Fruit fly (Drosophila melanogaster) whole organism, embryonic: ENCODE results near the gene Dph5.

Experiments
- CG10209 ChIP-seq: fragments of 200-800 bp; sonication (Bioruptor generic); optimal IDR thresholded peaks from 3 replicates; lab custom pipeline; 2017; ENCODE audit warnings: missing biosample characterization, mild to moderate bottlenecking, missing genetic modification characterization, missing genetic modification reagents
- CG10366 ChIP-seq: fragments of 200-800 bp; sonication (Bioruptor generic); IDR thresholded peaks from 2 replicates; pipeline ENCODE4 v1.3.6; 2022; ENCODE audit warnings: missing biosample characterization, missing genetic modification characterization
- CG10431 ChIP-seq: fragments of 200-800 bp; sonication (Bioruptor generic); optimal IDR thresholded peaks from 3 replicates; lab custom pipeline; 2018; ENCODE audit warnings: missing biosample characterization, mild to moderate bottlenecking, missing genetic modification characterization
- CG11456 ChIP-seq: fragments of 200-800 bp; sonication (Bioruptor generic); IDR thresholded peaks from 3 replicates; pipeline ENCODE4 v1.3.6; 2022; ENCODE audit warnings: missing biosample characterization, missing genetic modification characterization
- CG11696 ChIP-seq: fragments of 200-800 bp; sonication (Bioruptor generic); IDR thresholded peaks from 2 replicates; pipeline ENCODE4 v1.3.6; 2022; ENCODE audit warnings: missing biosample characterization, missing genetic modification characterization
- CG12391 ChIP-seq: fragments of 200-800 bp; sonication (Bioruptor generic); optimal IDR thresholded peaks from 3 replicates; lab custom pipeline; 2018; ENCODE audit warnings: missing biosample characterization, mild to moderate bottlenecking, missing genetic modification characterization, moderate library complexity
- CG14050 ChIP-seq: fragments of 200-800 bp; sonication (Bioruptor generic); IDR thresholded peaks from 3 replicates; pipeline ENCODE4 v1.3.6; 2022; ENCODE audit warnings: missing biosample characterization, missing genetic modification characterization
- CG14667 ChIP-seq: fragments of 200-800 bp; sonication (Bioruptor generic); IDR thresholded peaks from 2 replicates; pipeline ENCODE4 v1.3.6; 2022; ENCODE audit warnings: missing biosample characterization, missing genetic modification characterization
- CG1529 ChIP-seq: fragments of 200-800 bp; sonication (Bioruptor generic); optimal IDR thresholded peaks from 3 replicates; lab custom pipeline; 2018; ENCODE audit warnings: missing biosample characterization, missing genetic modification characterization
- CG15514 ChIP-seq: fragments of 200-800 bp; sonication (Bioruptor generic); optimal IDR thresholded peaks from 3 replicates; lab custom pipeline; 2017; ENCODE audit warnings: missing biosample characterization, missing genetic modification characterization, mild to moderate bottlenecking, moderate library complexity, missing genetic modification reagents
- CG17328 ChIP-seq: fragments of 200-800 bp; sonication (Bioruptor generic); IDR thresholded peaks from 2 replicates; pipeline ENCODE4 v1.3.6; 2022; ENCODE audit warnings: missing biosample characterization, missing genetic modification characterization
- CG1792 ChIP-seq: fragments of 200-800 bp; sonication (Bioruptor generic); optimal IDR thresholded peaks from 2 replicates; lab custom pipeline; 2016; ENCODE audit warnings: missing biosample characterization, missing genetic modification characterization
- CG18011 ChIP-seq: fragments of 200-800 bp; sonication (Bioruptor generic); optimal IDR thresholded peaks from 2 replicates; lab custom pipeline; 2017; ENCODE audit warnings: missing biosample characterization, missing genetic modification characterization, mild to moderate bottlenecking, moderate library complexity, missing genotype
- CG2199 ChIP-seq: fragments of 200-800 bp; sonication (Bioruptor generic); IDR thresholded peaks from 3 replicates; pipeline ENCODE4 v1.3.6; 2022; ENCODE audit warnings: missing biosample characterization, missing genetic modification characterization
- CG2875 ChIP-seq: fragments of 200-800 bp; sonication (Bioruptor generic); optimal IDR thresholded peaks from 2 replicates; lab custom pipeline; 2017; ENCODE audit warnings: missing biosample characterization, mild to moderate bottlenecking, missing genetic modification characterization, missing genetic modification reagents
- CG31441 ChIP-seq: fragments of 200-800 bp; sonication (Bioruptor generic); IDR thresholded peaks from 2 replicates; pipeline ENCODE4 v1.3.6; 2022; ENCODE audit warnings: missing biosample characterization, missing genetic modification characterization
- CG3995 ChIP-seq: fragments of 200-800 bp; sonication (Bioruptor generic); optimal IDR thresholded peaks from 3 replicates; lab custom pipeline; 2016; ENCODE audit warnings: missing biosample characterization, missing genetic modification characterization
- CG6272 ChIP-seq: fragments of 200-800 bp; sonication (Bioruptor generic); IDR thresholded peaks from 2 replicates; pipeline ENCODE4 v1.3.6; 2022; ENCODE audit warnings: missing biosample characterization, missing genetic modification characterization
- CG6654 ChIP-seq: fragments of 200-800 bp; sonication (Bioruptor generic); optimal IDR thresholded peaks from 2 replicates; lab custom pipeline; 2017; ENCODE audit warnings: missing biosample characterization, mild to moderate bottlenecking, missing genetic modification characterization
- CG7372 ChIP-seq: fragments of 200-800 bp; sonication (Bioruptor generic); IDR thresholded peaks from 2 replicates; pipeline ENCODE4 v1.3.6; 2022; ENCODE audit warnings: missing biosample characterization, missing genetic modification characterization
- CG7928 ChIP-seq: fragments of 200-800 bp; sonication (Bioruptor generic); optimal IDR thresholded peaks from 2 replicates; lab custom pipeline; 2017; ENCODE audit warnings: missing biosample characterization, mild to moderate bottlenecking, missing genetic modification characterization
- CG8924 ChIP-seq: fragments of 200-800 bp; optimal IDR thresholded peaks from 3 replicates; lab custom pipeline; 2019; ENCODE audit warnings: missing biosample characterization, mild to moderate bottlenecking, missing genetic modification characterization, moderate library complexity
- CG9797 ChIP-seq: fragments of 200-800 bp; sonication (Bioruptor generic); optimal IDR thresholded peaks from 3 replicates; lab custom pipeline; 2018; ENCODE audit warnings: missing biosample characterization, mild to moderate bottlenecking, missing genetic modification characterization
- Chrac-16 ChIP-seq: fragments of 200-800 bp; sonication (Bioruptor generic); optimal IDR thresholded peaks from 3 replicates; lab custom pipeline; 2016; ENCODE audit warnings: missing biosample characterization, missing genetic modification characterization
- E2f1 ChIP-seq: fragments of 200-800 bp; sonication (Bioruptor generic); IDR thresholded peaks from 2 replicates; pipeline ENCODE4 v1.3.6; 2022; ENCODE audit warnings: missing biosample characterization, missing genetic modification characterization
- Ets65A ChIP-seq: fragments of 200-800 bp; sonication (Bioruptor generic); peaks from one replicate; lab custom pipeline; 2016; ENCODE audit warnings: missing biosample characterization, missing genetic modification characterization
- HLH4C ChIP-seq: fragments of 200-800 bp; sonication (Bioruptor generic); IDR thresholded peaks from 3 replicates; pipeline ENCODE4 v1.3.6; 2022; ENCODE audit warnings: missing biosample characterization, missing genetic modification characterization; ENCODE audit not compliant: partially characterized antibody
- Lhr ChIP-seq: fragments of 200-800 bp; sonication (Bioruptor generic); optimal IDR thresholded peaks from 3 replicates; lab custom pipeline; 2017; ENCODE audit warnings: mild to moderate bottlenecking, missing biosample characterization, missing genetic modification reagents, missing genetic modification characterization
- NC2β ChIP-seq: fragments of 200-800 bp; sonication (Bioruptor generic); optimal IDR thresholded peaks from 2 replicates; lab custom pipeline; 2016; ENCODE audit warnings: missing biosample characterization, missing genetic modification characterization
- Neu2 ChIP-seq: fragments of 200-800 bp; sonication (Bioruptor generic); optimal IDR thresholded peaks from 3 replicates; lab custom pipeline; 2016; ENCODE audit warnings: missing biosample characterization, missing genetic modification characterization, borderline replicate concordance
- Optix ChIP-seq: fragments of 200-800 bp; sonication (Bioruptor generic); IDR thresholded peaks from 3 replicates; pipeline ENCODE4 v1.3.6; 2022; ENCODE audit warnings: missing biosample characterization, missing genetic modification characterization
- Ptx1 ChIP-seq: fragments of 200-800 bp; sonication (Bioruptor generic); IDR thresholded peaks from 2 replicates; pipeline ENCODE4 v1.3.6; 2022; ENCODE audit warnings: missing biosample characterization, missing genetic modification characterization
- Side ChIP-seq: fragments of 200-800 bp; sonication (Bioruptor generic); optimal IDR thresholded peaks from 2 replicates; lab custom pipeline; 2016; ENCODE audit warnings: missing biosample characterization, missing genetic modification characterization
- Xbp1 ChIP-seq: fragments of 200-800 bp; sonication (Bioruptor generic); optimal IDR thresholded peaks from 3 replicates; lab custom pipeline; 2016; ENCODE audit warnings: missing biosample characterization, mild to moderate bottlenecking, missing genetic modification characterization
- YL-1 ChIP-seq: fragments of 200-800 bp; sonication (Bioruptor generic); optimal IDR thresholded peaks from 3 replicates; lab custom pipeline; 2017; ENCODE audit warnings: missing biosample characterization, mild to moderate bottlenecking, missing genetic modification characterization
- bsh ChIP-seq, 2 experiments: fragments of 200-800 bp; sonication (Bioruptor generic); optimal IDR thresholded peaks; 2 replicates each; lab custom pipeline; 2017 to 2018; ENCODE audit warnings: mild to moderate bottlenecking in 2 of 2, missing biosample characterization in 2 of 2, missing genetic modification characterization in 2 of 2, moderate library complexity in 1 of 2
- cas ChIP-seq: fragments of 200-800 bp; sonication (Bioruptor generic); IDR thresholded peaks from 2 replicates; pipeline ENCODE4 v1.3.6; 2022; ENCODE audit warnings: missing biosample characterization, missing genetic modification characterization
- caup ChIP-seq: fragments of 200-800 bp; sonication (Bioruptor generic); optimal IDR thresholded peaks from 3 replicates; lab custom pipeline; 2017; ENCODE audit warnings: missing biosample characterization, mild to moderate bottlenecking, missing genetic modification characterization, moderate library complexity; ENCODE audit not compliant: severe bottlenecking
- chm ChIP-seq: fragments of 200-800 bp; sonication (Bioruptor generic); IDR thresholded peaks from 2 replicates; pipeline ENCODE4 v1.3.6; 2022; ENCODE audit warnings: missing biosample characterization, missing genetic modification characterization
- dmrt99B ChIP-seq: fragments of 200-800 bp; sonication (Bioruptor generic); optimal IDR thresholded peaks from 2 replicates; lab custom pipeline; 2018; ENCODE audit warnings: missing biosample characterization, mild to moderate bottlenecking, missing genetic modification characterization, moderate library complexity
- fd96Cb ChIP-seq: fragments of 200-800 bp; sonication (Bioruptor generic); optimal IDR thresholded peaks from 2 replicates; lab custom pipeline; 2018; ENCODE audit warnings: missing biosample characterization, mild to moderate bottlenecking, missing genetic modification characterization, moderate library complexity
- gce ChIP-seq: fragments of 200-800 bp; sonication (Bioruptor generic); IDR thresholded peaks from 3 replicates; pipeline ENCODE4 v1.3.6; 2022; ENCODE audit warnings: missing biosample characterization, missing genetic modification characterization
- gt ChIP-seq: fragments of 200-800 bp; sonication (Bioruptor generic); IDR thresholded peaks from 2 replicates; pipeline ENCODE4 v1.3.6; 2022; ENCODE audit warnings: missing biosample characterization, missing genetic modification characterization
- mam ChIP-seq: fragments of 200-800 bp; sonication (Bioruptor generic); optimal IDR thresholded peaks from 3 replicates; lab custom pipeline; 2016; ENCODE audit warnings: missing biosample characterization, missing genetic modification characterization
- mld ChIP-seq: fragments of 200-800 bp; sonication (Bioruptor generic); IDR thresholded peaks from 3 replicates; pipeline ENCODE4 v1.3.6; 2022; ENCODE audit warnings: missing biosample characterization, missing genetic modification characterization; ENCODE audit not compliant: partially characterized antibody
- repo ChIP-seq: fragments of 200-800 bp; sonication (Bioruptor generic); optimal IDR thresholded peaks from 2 replicates; lab custom pipeline; 2016; ENCODE audit warnings: missing biosample characterization, missing genetic modification characterization
- schlank ChIP-seq: fragments of 200-800 bp; sonication (Bioruptor generic); optimal IDR thresholded peaks from 2 replicates; lab custom pipeline; 2018; ENCODE audit warnings: missing biosample characterization, mild to moderate bottlenecking, missing genetic modification characterization
- sens-2 ChIP-seq: fragments of 200-800 bp; sonication (Bioruptor generic); IDR thresholded peaks from 2 replicates; pipeline ENCODE4 v1.3.6; 2022; ENCODE audit warnings: missing biosample characterization, missing genetic modification characterization
- so ChIP-seq: fragments of 200-800 bp; sonication (Bioruptor generic); IDR thresholded peaks from 3 replicates; pipeline ENCODE4 v1.3.6; 2022; ENCODE audit warnings: missing biosample characterization, missing genetic modification characterization
- trh ChIP-seq: fragments of 200-800 bp; sonication (Bioruptor generic); optimal IDR thresholded peaks from 2 replicates; lab custom pipeline; 2016; ENCODE audit warnings: missing biosample characterization, missing genetic modification characterization
- zf30C ChIP-seq: fragments of 200-800 bp; sonication (Bioruptor generic); optimal IDR thresholded peaks from 3 replicates; lab custom pipeline; 2018; ENCODE audit warnings: missing biosample characterization, mild to moderate bottlenecking, missing genetic modification characterization

Dph5 gene

dm6 chr3R:22596450-22596849 is 13.4 kb upstream of the Dph5 start (continued):
- no peak for TF ChIP-seq CG3995 (GFP tag; lab: Kevin White, UChicago)
- peak; percentile 57; the same call in 1 of the 3 replicates for TF ChIP-seq CG2199 (GFP tag; lab: Robert Waterston, UW)
- no peak for TF ChIP-seq mam (GFP tag; lab: Kevin White, UChicago)
- TF ChIP-seq cas (GFP tag; lab: Robert Waterston, UW), result no peak
- TF ChIP-seq so, result peak; percentile 66; the same call in 2 of the 3 replicates
- TF ChIP-seq CG1792 (GFP tag; lab: Kevin White, UChicago), result peak; percentile 25
- TF ChIP-seq repo (GFP tag; lab: Kevin White, UChicago), result no peak
- peak; percentile 59 for TF ChIP-seq CG15514 (GFP tag; lab: Kevin White, UChicago)
- no peak for TF ChIP-seq HLH4C
- no peak for TF ChIP-seq CG7372 (GFP tag; lab: Robert Waterston, UW)
- peak; percentile 62 for TF ChIP-seq caup (GFP tag; lab: Kevin White, UChicago)
- TF ChIP-seq CG11456, result 0 out of 3 replicates have a peak, but pooled peaks have one; percentile 35
- TF ChIP-seq CG7928 (GFP tag; lab: Kevin White, UChicago), result no peak
- peak; percentile 47; the same call in 1 of the 2 replicates for TF ChIP-seq CG17328 (GFP tag; lab: Robert Waterston, UW)
- no peak for TF ChIP-seq Ets65A (GFP tag; lab: Kevin White, UChicago)
- peak; percentile 32 for TF ChIP-seq Side (GFP tag; lab: Kevin White, UChicago)
- TF ChIP-seq Ptx1 (GFP tag; lab: Robert Waterston, UW), result no peak; the same call in 1 of the 2 replicates
- TF ChIP-seq Lhr (GFP tag; lab: Kevin White, UChicago), result no peak
- no peak; the same call in 1 of the 2 replicates for TF ChIP-seq CG11696 (GFP tag; lab: Robert Waterston, UW)
- TF ChIP-seq mld (GFP tag; lab: Robert Waterston, UW), result no peak
- TF ChIP-seq CG6654 (GFP tag; lab: Kevin White, UChicago), result no peak
- peak; percentile 34 for TF ChIP-seq dmrt99B
- peak; percentile 4 for TF ChIP-seq fd96Cb (tag; lab: Kevin White, UChicago)
- TF ChIP-seq Xbp1 (GFP tag; lab: Kevin White, UChicago), result no peak
- peak in 1 of 2 experiments; percentile 55 for TF ChIP-seq bsh (GFP tag; optimal IDR thresholded peaks at IDR 0.05; lab: Kevin White, UChicago)
- peak; percentile 62 for TF ChIP-seq CG10209 (GFP tag; lab: Kevin White, UChicago)
- TF ChIP-seq trh (GFP tag; lab: Kevin White, UChicago), result no peak
- 0 out of 3 replicates have a peak, but pooled peaks have one; percentile 23 for TF ChIP-seq CG14050
- no peak for TF ChIP-seq CG14667 (GFP tag; lab: Robert Waterston, UW)
- TF ChIP-seq sens-2 (GFP tag; lab: Robert Waterston, UW), result peak; percentile 60
- peak; percentile 10 for TF ChIP-seq CG8924 (tag; lab: Kevin White, UChicago)
- TF ChIP-seq gce (GFP tag; lab: Robert Waterston, UW), result peak; percentile 75
- peak; percentile 15 for TF ChIP-seq NC2β (GFP tag; lab: Kevin White, UChicago)
- TF ChIP-seq E2f1 (GFP tag; lab: Robert Waterston, UW), result no peak
- peak; percentile 27 for TF ChIP-seq CG2875 (GFP tag; lab: Kevin White, UChicago)
- no peak for TF ChIP-seq CG6272
- TF ChIP-seq Chrac-16, result no peak
- peak; percentile 61 for TF ChIP-seq chm (GFP tag; lab: Robert Waterston, UW)
- no peak for TF ChIP-seq CG18011 (GFP tag; lab: Kevin White, UChicago)
- no peak for TF ChIP-seq CG9797 (GFP tag; lab: Kevin White, UChicago)
- TF ChIP-seq YL-1 (GFP tag; lab: Kevin White, UChicago), result no peak
- peak; percentile 36 for TF ChIP-seq CG1529 (GFP tag; lab: Kevin White, UChicago)
- no peak for TF ChIP-seq CG10431 (GFP tag; lab: Kevin White, UChicago)
- no peak for TF ChIP-seq Optix (GFP tag; lab: Robert Waterston, UW)
- TF ChIP-seq schlank, result peak; percentile 46
- peak; percentile 11 for TF ChIP-seq CG12391
- TF ChIP-seq CG10366 (GFP tag; lab: Robert Waterston, UW), result peak; percentile 32
- TF ChIP-seq gt (GFP tag; lab: Robert Waterston, UW), result no peak
- TF ChIP-seq zf30C (GFP tag; lab: Kevin White, UChicago), result no peak
- TF ChIP-seq CG31441 (GFP tag; lab: Robert Waterston, UW), result 0 out of 2 replicates have a peak, but pooled peaks have one; percentile 12
- TF ChIP-seq Neu2 (GFP tag; lab: Kevin White, UChicago), result no peak
